Worm (Caenorhabditis elegans) whole organism, early embryonic: Measurements from ENCODE around the gene F52C6.3.

Experiments used
- B0310.2 ChIP-seq: sonication (generic microtip); optimal IDR thresholded peaks from 2 replicates; lab custom pipeline; 2016; ENCODE audit warnings: mild to moderate bottlenecking, missing genetic modification characterization, missing compliant biosample characterization
- F13C5.2 ChIP-seq: sonication (generic microtip); optimal IDR thresholded peaks from 2 replicates; lab custom pipeline; 2017; ENCODE audit warnings: mild to moderate bottlenecking, missing genetic modification characterization, inconsistent platforms, missing compliant biosample characterization
- aly-1 ChIP-seq: sonication (generic microtip); optimal IDR thresholded peaks from 2 replicates; lab custom pipeline; 2016; ENCODE audit warnings: missing genetic modification characterization, missing compliant biosample characterization
- ama-1 ChIP-seq: fragments of 150-350 bp; optimal IDR thresholded peaks from 2 replicates; lab custom pipeline; 2014
- ceh-13 ChIP-seq: fragments of 200-800 bp; sonication (Bioruptor generic); optimal IDR thresholded peaks from 2 replicates; lab custom pipeline; 2018; ENCODE audit warnings: mild to moderate bottlenecking, missing genetic modification characterization, missing compliant biosample characterization
- ceh-36 ChIP-seq: sonication (generic microtip); optimal IDR thresholded peaks from 2 replicates; lab custom pipeline; 2016; ENCODE audit warnings: missing genetic modification characterization, inconsistent platforms, missing compliant biosample characterization
- ets-7 ChIP-seq: sonication (generic microtip); optimal IDR thresholded peaks from 2 replicates; lab custom pipeline; 2016; ENCODE audit warnings: missing genotype, missing genetic modification characterization, missing compliant biosample characterization
- flt-1 ChIP-seq: fragments of 200-800 bp; sonication (Bioruptor generic); IDR thresholded peaks from 2 replicates; pipeline ENCODE4 v1.3.6; 2022; ENCODE audit warnings: missing genetic modification characterization, missing compliant biosample characterization
- hmbx-1 ChIP-seq: sonication (generic microtip); optimal IDR thresholded peaks from 2 replicates; lab custom pipeline; 2016; ENCODE audit warnings: mild to moderate bottlenecking, missing genetic modification characterization, missing compliant biosample characterization
- hmg-4 ChIP-seq: fragments of 200-800 bp; sonication (Bioruptor generic); optimal IDR thresholded peaks from 2 replicates; lab custom pipeline; 2018; ENCODE audit warnings: mild to moderate bottlenecking, missing genetic modification characterization, missing compliant biosample characterization
- hnd-1 ChIP-seq: sonication (generic microtip); optimal IDR thresholded peaks from 2 replicates; lab custom pipeline; 2016; ENCODE audit warnings: missing genetic modification characterization, missing compliant biosample characterization
- pes-1 ChIP-seq: fragments of 200-800 bp; sonication (Bioruptor generic); IDR thresholded peaks from 2 replicates; pipeline ENCODE4 v1.3.6; 2022; ENCODE audit warnings: missing genetic modification reagents, missing genetic modification characterization, missing compliant biosample characterization
- scrt-1 ChIP-seq: fragments of 200-800 bp; sonication (Bioruptor generic); IDR thresholded peaks from 2 replicates; pipeline ENCODE4 v1.3.6; 2022; ENCODE audit warnings: missing genetic modification characterization, missing compliant biosample characterization
- sea-1 ChIP-seq: fragments of 200-800 bp; sonication (Bioruptor generic); conservative IDR thresholded peaks from 2 replicates; pipeline ENCODE4 v1.3.6; 2022; ENCODE audit warnings: missing genetic modification characterization, missing compliant biosample characterization
- tbx-11 ChIP-seq: fragments of 200-800 bp; sonication (Bioruptor generic); IDR thresholded peaks from 2 replicates; pipeline ENCODE4 v1.3.6; 2022; ENCODE audit warnings: missing genetic modification characterization, missing compliant biosample characterization
- tbx-37 ChIP-seq: fragments of 200-800 bp; sonication (Bioruptor generic); conservative IDR thresholded peaks from 2 replicates; pipeline ENCODE4 v1.3.6; 2022; ENCODE audit warnings: missing genetic modification reagents, missing genetic modification characterization, missing compliant biosample characterization
- tra-4 ChIP-seq: sonication (generic microtip); optimal IDR thresholded peaks from 2 replicates; lab custom pipeline; 2017; ENCODE audit warnings: missing genetic modification characterization, missing compliant biosample characterization

The F52C6.3 gene

DNA sequence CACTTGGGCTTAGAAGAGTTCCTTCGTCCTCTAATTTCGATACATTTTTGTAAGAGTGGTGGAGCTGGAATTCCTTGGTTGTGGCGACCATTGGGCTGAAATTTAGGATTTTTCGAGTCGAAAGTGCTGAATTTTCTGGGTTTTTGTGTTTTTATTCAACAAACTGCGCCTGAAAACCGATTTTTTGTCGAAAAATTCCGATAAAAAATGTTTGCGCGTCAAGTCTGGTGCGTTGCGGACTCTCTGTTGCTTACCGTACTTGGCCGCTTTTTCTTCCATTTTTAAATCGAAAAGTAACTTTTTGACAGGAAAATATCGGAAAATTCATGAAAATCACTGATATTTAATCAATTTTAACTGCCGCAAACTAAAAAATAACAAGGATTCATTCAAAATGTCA is 6.7 kb upstream of the F52C6.3 start, which contains the start of gene bath-4:
TSS of gene bath-4 (minus strand) at position 101 of the 400 bp plus-strand sequence.
- no peak for TF ChIP-seq pes-1 (GFP tag; lab: Robert Waterston, UW)
- TF ChIP-seq hmbx-1 (tag; lab: Kevin White, UChicago): no peak
- TF ChIP-seq scrt-1: no peak
- no peak for TF ChIP-seq tbx-11 (GFP tag; lab: Robert Waterston, UW)
- no peak for TF ChIP-seq aly-1 (tag; lab: Kevin White, UChicago)
- no peak for TF ChIP-seq hmg-4 (GFP tag; lab: Kevin White, UChicago)
- TF ChIP-seq B0310.2: no peak
- no peak for TF ChIP-seq tra-4 (tag; lab: Kevin White, UChicago)
- TF ChIP-seq hnd-1 (tag; lab: Kevin White, UChicago): no peak
- no peak for TF ChIP-seq F13C5.2
- no peak for TF ChIP-seq ceh-13 (GFP tag; lab: Kevin White, UChicago)
- TF ChIP-seq ama-1 (lab: Kevin White, UChicago): no peak
- TF ChIP-seq ceh-36 (tag; lab: Kevin White, UChicago): no peak
- no peak for TF ChIP-seq ets-7
- no peak for TF ChIP-seq tbx-37
- TF ChIP-seq sea-1 (GFP tag; lab: Robert Waterston, UW): no peak
- TF ChIP-seq flt-1 (GFP tag; lab: Robert Waterston, UW): no peak

DNA sequence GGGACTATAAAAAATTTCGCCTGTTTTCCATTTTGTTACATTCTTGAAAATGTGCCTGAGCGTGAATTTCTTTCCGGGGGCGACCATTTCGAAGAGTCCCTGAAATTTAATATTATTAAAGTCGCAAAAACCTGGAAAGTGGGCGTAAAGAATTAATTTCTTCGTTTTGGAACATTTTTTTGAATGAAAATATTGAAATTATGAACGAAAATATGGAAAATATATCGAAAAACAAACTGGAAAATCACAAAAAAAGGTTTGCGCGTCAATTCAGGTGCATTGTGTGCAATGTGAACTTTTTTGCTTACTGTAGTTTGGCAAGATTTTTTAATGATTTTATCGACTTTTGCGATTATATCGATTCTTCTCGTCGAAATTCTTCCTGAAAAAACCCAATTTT is 3.5 kb upstream of the F52C6.3 start, which contains the start of gene bath-7:
TSS of gene bath-7 (minus strand) at position 101 of the 400 bp plus-strand sequence.
- TF ChIP-seq hnd-1 (tag; lab: Kevin White, UChicago) (no peak), ama-1 (lab: Kevin White, UChicago) (no peak), F13C5.2 (no peak), ets-7 (no peak), sea-1 (GFP tag; lab: Robert Waterston, UW) (no peak), ceh-13 (GFP tag; lab: Kevin White, UChicago) (no peak), scrt-1 (no peak)

DNA sequence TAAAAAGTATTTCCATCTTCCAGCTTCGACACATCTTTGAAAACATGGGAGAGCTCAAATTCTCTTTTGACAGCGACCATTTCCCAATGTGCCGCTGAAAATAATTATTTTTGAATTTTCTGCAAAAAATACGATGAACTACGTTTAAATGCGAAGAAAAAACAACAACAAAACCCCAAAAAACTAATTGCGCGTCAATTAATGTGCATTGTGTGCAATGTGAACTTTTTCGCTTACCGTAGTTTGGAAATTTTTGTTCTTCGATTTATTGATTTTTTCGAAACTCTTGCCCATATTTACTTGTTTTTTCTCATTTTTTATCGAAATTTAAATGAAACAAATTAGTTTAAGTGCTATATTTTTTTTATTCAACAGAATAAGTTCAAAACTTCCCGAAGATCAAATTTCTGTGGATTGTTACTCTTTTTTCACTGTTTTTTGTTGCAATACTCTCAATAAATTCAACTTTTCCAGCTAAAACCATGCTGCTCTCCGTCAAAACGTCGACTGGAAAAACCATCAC is 1.8 kb upstream of the F52C6.3 start, which contains the start of the genes bath-2 and F52C6.4:
TSS of gene bath-2 (minus strand) at position 101 of the 523 bp plus-strand sequence.
TSS of gene F52C6.4 (plus strand) at position 473 of the 523 bp plus-strand sequence.
- no peak for TF ChIP-seq tbx-37
- no peak for TF ChIP-seq aly-1 (tag; lab: Kevin White, UChicago)

DNA sequence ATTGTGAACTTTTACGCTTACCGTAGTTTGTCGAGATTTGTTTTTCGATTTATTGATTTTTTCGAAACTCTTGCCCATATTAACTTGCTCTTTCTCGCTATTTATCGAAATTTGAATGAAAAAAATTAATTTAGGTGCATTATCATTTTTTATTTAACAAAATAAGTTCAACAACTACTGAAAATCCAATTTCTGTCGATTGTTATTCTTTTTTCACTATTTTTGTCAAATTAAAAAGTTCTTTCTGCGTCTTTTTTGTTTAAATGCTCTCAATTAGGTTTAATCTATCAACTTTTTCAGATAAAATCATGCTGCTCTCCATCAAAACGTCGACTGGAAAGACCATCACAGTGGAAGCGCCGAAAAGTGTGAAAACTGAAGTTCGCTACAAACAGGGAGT is 1.6 kb downstream of the F52C6.3 start, which contains the start of gene F52C6.2:
TSS of gene F52C6.2 (plus strand) at position 301 of the 400 bp plus-strand sequence.
- no peak for TF ChIP-seq sea-1 (GFP tag; lab: Robert Waterston, UW)
- TF ChIP-seq tbx-11 (GFP tag; lab: Robert Waterston, UW): no peak
- TF ChIP-seq ama-1 (lab: Kevin White, UChicago): no peak
- TF ChIP-seq ets-7: no peak
- TF ChIP-seq hnd-1 (tag; lab: Kevin White, UChicago): no peak
- no peak for TF ChIP-seq pes-1 (GFP tag; lab: Robert Waterston, UW)
- TF ChIP-seq hmbx-1 (tag; lab: Kevin White, UChicago): no peak
- no peak for TF ChIP-seq ceh-36 (tag; lab: Kevin White, UChicago)
- TF ChIP-seq aly-1 (tag; lab: Kevin White, UChicago): no peak
- TF ChIP-seq tra-4 (tag; lab: Kevin White, UChicago): no peak
- no peak for TF ChIP-seq hmg-4 (GFP tag; lab: Kevin White, UChicago)
- no peak for TF ChIP-seq flt-1 (GFP tag; lab: Robert Waterston, UW)
- no peak for TF ChIP-seq scrt-1
- no peak for TF ChIP-seq F13C5.2
- no peak for TF ChIP-seq B0310.2
- no peak for TF ChIP-seq tbx-37
- no peak for TF ChIP-seq ceh-13 (GFP tag; lab: Kevin White, UChicago)

DNA sequence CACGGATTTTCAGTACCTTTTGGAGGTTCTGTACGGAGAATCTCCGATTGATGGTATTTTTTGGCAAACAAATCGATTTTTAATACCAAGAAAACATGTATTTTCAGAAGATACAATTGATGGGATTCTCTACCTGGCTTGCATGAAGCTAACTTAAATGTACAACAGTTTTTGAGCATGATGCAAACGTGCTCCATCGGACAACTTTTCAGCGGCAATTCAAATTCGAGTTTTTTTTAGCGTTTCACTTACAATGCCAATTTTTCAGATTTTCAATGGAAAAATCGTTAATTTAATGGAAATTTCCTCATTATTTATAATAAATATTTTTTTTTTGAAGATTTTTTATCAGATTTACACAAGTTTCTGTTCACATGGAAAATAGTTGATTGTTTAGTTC is 4.0 kb downstream of the F52C6.3 start:
- no peak for TF ChIP-seq pes-1 (GFP tag; lab: Robert Waterston, UW)
- TF ChIP-seq hmbx-1 (tag; lab: Kevin White, UChicago): no peak
- no peak for TF ChIP-seq B0310.2
- TF ChIP-seq tbx-11 (GFP tag; lab: Robert Waterston, UW): no peak
- no peak for TF ChIP-seq F13C5.2
- TF ChIP-seq tra-4 (tag; lab: Kevin White, UChicago): no peak
- TF ChIP-seq ceh-13 (GFP tag; lab: Kevin White, UChicago): no peak
- no peak for TF ChIP-seq ceh-36 (tag; lab: Kevin White, UChicago)
- no peak for TF ChIP-seq scrt-1
- no peak for TF ChIP-seq aly-1 (tag; lab: Kevin White, UChicago)
- TF ChIP-seq flt-1 (GFP tag; lab: Robert Waterston, UW): no peak
- no peak for TF ChIP-seq hnd-1 (tag; lab: Kevin White, UChicago)
- TF ChIP-seq sea-1 (GFP tag; lab: Robert Waterston, UW): no peak
- TF ChIP-seq ama-1 (lab: Kevin White, UChicago): no peak
- no peak for TF ChIP-seq tbx-37
- TF ChIP-seq hmg-4 (GFP tag; lab: Kevin White, UChicago): no peak
- no peak for TF ChIP-seq ets-7

DNA sequence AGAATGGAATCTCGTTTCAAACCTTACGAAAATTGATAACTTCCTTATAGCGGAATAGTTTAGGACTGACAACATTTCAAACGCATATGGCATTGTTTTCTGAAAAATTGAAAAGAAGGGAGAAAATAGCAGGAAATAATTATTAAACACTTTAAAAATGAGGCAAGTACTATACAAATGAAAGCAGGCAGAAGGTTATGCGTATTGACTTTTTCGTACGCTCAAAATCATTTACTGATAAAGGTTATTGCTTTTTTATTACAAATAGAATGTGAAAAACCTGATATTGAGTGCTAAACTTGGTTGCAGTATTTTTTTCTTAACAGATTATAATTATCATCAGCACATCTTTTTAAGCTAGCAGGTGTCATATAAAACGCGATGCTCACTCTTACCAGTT is 15.1 kb downstream of the F52C6.3 start, which contains the start of gene ZK250.13:
TSS of gene ZK250.13 (minus strand) at position 101 of the 400 bp plus-strand sequence.
- TF ChIP-seq ets-7 (no peak), flt-1 (GFP tag; lab: Robert Waterston, UW) (no peak), hnd-1 (tag; lab: Kevin White, UChicago) (no peak), ceh-13 (GFP tag; lab: Kevin White, UChicago) (no peak), scrt-1 (no peak), tra-4 (tag; lab: Kevin White, UChicago) (no peak), sea-1 (GFP tag; lab: Robert Waterston, UW) (no peak), tbx-11 (GFP tag; lab: Robert Waterston, UW) (no peak), pes-1 (GFP tag; lab: Robert Waterston, UW) (no peak), F13C5.2 (no peak)

DNA sequence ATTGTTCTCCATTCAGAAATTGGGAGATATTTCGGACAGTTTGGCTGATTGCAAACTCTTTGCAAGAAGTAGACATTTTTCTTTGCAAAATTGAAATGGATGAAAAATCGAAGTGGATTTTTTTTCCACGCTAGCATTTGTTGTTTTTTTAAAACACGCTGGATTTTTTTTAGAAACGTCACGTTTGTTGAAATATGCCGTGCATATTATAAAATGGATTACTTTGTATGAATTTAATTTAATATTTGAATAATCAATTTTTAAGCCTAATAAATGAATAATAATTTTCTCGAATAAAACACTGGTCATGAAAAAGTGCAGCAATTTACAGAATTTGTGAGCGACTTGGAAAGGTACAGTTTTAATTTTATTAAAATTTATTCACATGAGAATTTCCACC is 20.5 kb downstream of the F52C6.3 start, which contains the start of gene ZK250.14:
TSS of gene ZK250.14 (minus strand) at position 101 of the 400 bp plus-strand sequence.
- no peak for TF ChIP-seq hmbx-1 (tag; lab: Kevin White, UChicago)
- no peak for TF ChIP-seq ceh-36 (tag; lab: Kevin White, UChicago)
- no peak for TF ChIP-seq ama-1 (lab: Kevin White, UChicago)
- no peak for TF ChIP-seq B0310.2
- no peak for TF ChIP-seq scrt-1
- TF ChIP-seq flt-1 (GFP tag; lab: Robert Waterston, UW): no peak
- no peak for TF ChIP-seq tbx-11 (GFP tag; lab: Robert Waterston, UW)
- TF ChIP-seq ceh-13 (GFP tag; lab: Kevin White, UChicago): no peak
- no peak for TF ChIP-seq tbx-37
- TF ChIP-seq aly-1 (tag; lab: Kevin White, UChicago): no peak
- no peak for TF ChIP-seq hnd-1 (tag; lab: Kevin White, UChicago)
- TF ChIP-seq F13C5.2: no peak
- TF ChIP-seq hmg-4 (GFP tag; lab: Kevin White, UChicago): no peak
- no peak for TF ChIP-seq sea-1 (GFP tag; lab: Robert Waterston, UW)
- TF ChIP-seq tra-4 (tag; lab: Kevin White, UChicago): no peak
- TF ChIP-seq ets-7: no peak
- no peak for TF ChIP-seq pes-1 (GFP tag; lab: Robert Waterston, UW)
